Worm (Caenorhabditis elegans): ENCODE measurements around the gene C35B1.3.

DNA sequence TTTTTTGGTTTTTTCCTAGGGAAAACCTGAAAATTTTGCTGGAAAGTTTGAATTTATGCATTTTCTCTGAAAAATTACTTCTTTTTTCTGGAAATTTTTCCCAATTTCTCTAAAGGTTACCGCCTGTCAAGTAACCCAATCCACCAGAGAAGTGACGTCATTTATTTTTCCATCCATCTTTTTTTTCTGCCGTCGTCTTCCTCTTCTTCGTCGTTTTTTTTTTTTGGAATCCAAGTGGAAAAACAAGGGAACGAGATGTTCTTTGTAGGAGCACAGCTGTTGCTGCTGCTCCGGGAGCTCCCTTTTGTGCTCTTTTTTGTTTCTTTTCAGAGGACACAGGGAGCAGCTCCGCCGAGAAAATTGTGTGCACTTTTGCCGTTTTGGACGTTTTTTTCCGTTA is 13.4 kb downstream of the C35B1.3 start:
- TF ChIP-seq mcd-1 (GFP tag; IDR thresholded peaks at IDR 0.05) (no peak), Y53G8AR.9 (GFP tag; conservative IDR thresholded peaks at IDR 0.05) (no peak), ZK185.1 (tag; optimal IDR thresholded peaks at IDR 0.05; ENCODE audit: poor library complexity, severe bottlenecking) (no peak), hlh-26 (GFP tag; conservative IDR thresholded peaks at IDR 0.05) (no peak)

Data from whole organism, young adult.